Worm (Caenorhabditis elegans) whole organism, late embryonic: ENCODE results near the gene ZK328.6.

Experiments
- F13H6.1 ChIP-seq: sonication (generic microtip); optimal IDR thresholded peaks from 2 replicates; lab custom pipeline; 2016; ENCODE audit warnings: missing genetic modification characterization, missing compliant biosample characterization
- K02D7.2 ChIP-seq: sonication (generic microtip); optimal IDR thresholded peaks from 2 replicates; lab custom pipeline; 2017; ENCODE audit warnings: mild to moderate bottlenecking, missing genetic modification characterization, missing compliant biosample characterization
- Y22D7AL.16 ChIP-seq: sonication (generic microtip); optimal IDR thresholded peaks from 2 replicates; lab custom pipeline; 2016; ENCODE audit warnings: missing genetic modification characterization, missing compliant biosample characterization
- dve-1 ChIP-seq: sonication (generic microtip); optimal IDR thresholded peaks from 2 replicates; lab custom pipeline; 2017; ENCODE audit warnings: antibody characterized with exemption, mild to moderate bottlenecking, missing genetic modification characterization, missing compliant biosample characterization
- fax-1 ChIP-seq: sonication (generic microtip); optimal IDR thresholded peaks from 2 replicates; lab custom pipeline; 2016; ENCODE audit warnings: missing genotype, missing genetic modification characterization, missing compliant biosample characterization
- hlh-6 ChIP-seq: sonication (generic microtip); optimal IDR thresholded peaks from 2 replicates; lab custom pipeline; 2016; ENCODE audit warnings: missing genotype, missing genetic modification characterization, missing compliant biosample characterization
- nfya-1 ChIP-seq: sonication (generic microtip); optimal IDR thresholded peaks from 2 replicates; lab custom pipeline; 2017; ENCODE audit warnings: missing genetic modification characterization, mild to moderate bottlenecking, missing compliant biosample characterization, antibody characterized with exemption, moderate library complexity
- pha-4 ChIP-seq: fragments of 150-350 bp; optimal IDR thresholded peaks from 2 replicates; lab custom pipeline; 2018; ENCODE audit warnings: missing biosample characterization, missing genetic modification reagents, missing genetic modification characterization
- tbx-2 ChIP-seq: sonication (generic microtip); optimal IDR thresholded peaks from 2 replicates; lab custom pipeline; 2016; ENCODE audit warnings: missing genetic modification characterization, missing compliant biosample characterization

DNA sequence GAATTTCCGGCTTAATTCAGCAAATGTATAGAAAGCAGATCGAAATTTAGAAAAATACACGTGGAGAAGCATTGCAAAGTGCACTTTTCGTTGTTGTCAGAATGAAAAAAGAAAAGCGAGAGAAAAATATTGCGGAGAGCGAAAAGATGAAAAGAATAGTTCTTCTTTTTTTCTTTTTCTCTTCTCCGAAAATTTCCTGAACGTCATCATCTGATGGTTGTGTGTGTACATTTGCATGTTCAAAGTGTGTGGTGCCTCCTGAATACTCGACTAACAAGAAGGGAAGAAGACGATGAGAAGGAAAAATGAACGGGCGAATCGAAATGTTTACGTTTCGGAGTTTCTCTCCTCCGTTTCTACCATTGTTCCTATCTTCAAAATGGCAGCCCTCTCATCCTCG, 40.3 kb downstream of the ZK328.6 start:
- TF ChIP-seq pha-4 (tag; lab: Kevin White, UChicago) (no peak), hlh-6 (tag; lab: Kevin White, UChicago) (no peak), K02D7.2 (tag; lab: Kevin White, UChicago) (no peak), tbx-2 (tag; lab: Kevin White, UChicago) (no peak), nfya-1 (tag; lab: Kevin White, UChicago) (no peak), Y22D7AL.16 (tag; lab: Kevin White, UChicago) (no peak), dve-1 (tag; lab: Kevin White, UChicago) (no peak), F13H6.1 (tag; lab: Kevin White, UChicago) (no peak), fax-1 (tag; lab: Kevin White, UChicago) (no peak)
